Fruit fly (Drosophila melanogaster) whole organism, embryonic: ENCODE measurements around the gene Osi12.

Source experiments
- Abd-B ChIP-seq: fragments of 200-800 bp; sonication (Bioruptor generic); optimal IDR thresholded peaks from 2 replicates; lab custom pipeline; 2018; ENCODE audit warnings: missing biosample characterization, mild to moderate bottlenecking, missing genetic modification characterization, moderate library complexity
- Blimp-1 ChIP-seq: fragments of 200-800 bp; sonication (Bioruptor generic); optimal IDR thresholded peaks from 3 replicates; lab custom pipeline; 2018; ENCODE audit warnings: missing biosample characterization, missing genetic modification characterization, mild to moderate bottlenecking, moderate library complexity, missing genetic modification reagents
- CG10543 ChIP-seq: fragments of 200-800 bp; sonication (Bioruptor generic); optimal IDR thresholded peaks from 3 replicates; lab custom pipeline; 2017; ENCODE audit warnings: missing biosample characterization, mild to moderate bottlenecking, missing genetic modification characterization, moderate library complexity
- CG10565 ChIP-seq: fragments of 200-800 bp; sonication (Bioruptor generic); optimal IDR thresholded peaks from 3 replicates; lab custom pipeline; 2016; ENCODE audit warnings: missing biosample characterization, mild to moderate bottlenecking, missing genetic modification characterization
- CG1233 ChIP-seq: fragments of 200-800 bp; sonication (Bioruptor generic); optimal IDR thresholded peaks from 4 replicates; lab custom pipeline; 2018; ENCODE audit warnings: missing biosample characterization, mild to moderate bottlenecking, missing genetic modification characterization
- CG12659 ChIP-seq: fragments of 200-800 bp; sonication (Bioruptor generic); optimal IDR thresholded peaks from 3 replicates; lab custom pipeline; 2017; ENCODE audit warnings: mild to moderate bottlenecking, missing biosample characterization, missing genetic modification reagents, missing genetic modification characterization
- CG2116 ChIP-seq: fragments of 200-800 bp; sonication (Bioruptor generic); optimal IDR thresholded peaks from 3 replicates; lab custom pipeline; 2018; ENCODE audit warnings: missing biosample characterization, mild to moderate bottlenecking, missing genetic modification characterization
- CG2875 ChIP-seq: fragments of 200-800 bp; sonication (Bioruptor generic); optimal IDR thresholded peaks from 2 replicates; lab custom pipeline; 2017; ENCODE audit warnings: missing biosample characterization, mild to moderate bottlenecking, missing genetic modification characterization, missing genetic modification reagents
- CG3065 ChIP-seq: fragments of 200-800 bp; sonication (Bioruptor generic); optimal IDR thresholded peaks from 2 replicates; lab custom pipeline; 2016; ENCODE audit warnings: missing biosample characterization, missing genetic modification characterization
- CG6654 ChIP-seq: fragments of 200-800 bp; sonication (Bioruptor generic); optimal IDR thresholded peaks from 2 replicates; lab custom pipeline; 2017; ENCODE audit warnings: missing biosample characterization, mild to moderate bottlenecking, missing genetic modification characterization
- CTCF ChIP-seq: fragments of 200-800 bp; sonication (Bioruptor generic); optimal IDR thresholded peaks from 2 replicates; lab custom pipeline; 2017; ENCODE audit warnings: missing biosample characterization, mild to moderate bottlenecking, missing genetic modification characterization, moderate library complexity
- Hr78 ChIP-seq, 2 experiments: fragments of 200-800 bp in 1 of 2; fragments of >200 bp in 1 of 2; sonication (Bioruptor generic) in 1 of 2; optimal IDR thresholded peaks; 2 replicates each; lab custom pipeline; 2017 to 2019; ENCODE audit warnings: missing biosample characterization in 2 of 2, missing genetic modification characterization in 2 of 2, mild to moderate bottlenecking in 1 of 2, moderate library complexity in 1 of 2
- Med ChIP-seq: fragments of 200-800 bp; sonication (Bioruptor generic); peaks from one replicate; lab custom pipeline; 2016; ENCODE audit warnings: missing biosample characterization, missing genetic modification characterization, mild to moderate bottlenecking, inconsistent platforms, moderate library complexity
- Meics ChIP-seq: fragments of 200-800 bp; sonication (Bioruptor generic); optimal IDR thresholded peaks from 2 replicates; lab custom pipeline; 2017; ENCODE audit warnings: missing biosample characterization, mild to moderate bottlenecking, missing genetic modification characterization
- Side ChIP-seq: fragments of 200-800 bp; sonication (Bioruptor generic); optimal IDR thresholded peaks from 2 replicates; lab custom pipeline; 2016; ENCODE audit warnings: missing biosample characterization, missing genetic modification characterization
- TFAM ChIP-seq: fragments of 200-800 bp; sonication (Bioruptor generic); optimal IDR thresholded peaks from 2 replicates; lab custom pipeline; 2017; ENCODE audit warnings: missing biosample characterization, missing genetic modification characterization, inconsistent platforms
- abd-A ChIP-seq: fragments of 200-800 bp; sonication (Bioruptor generic); optimal IDR thresholded peaks from 3 replicates; lab custom pipeline; 2019; ENCODE audit warnings: missing biosample characterization, mild to moderate bottlenecking, missing genetic modification characterization, moderate library complexity
- aop ChIP-seq: fragments of 200-800 bp; sonication (Bioruptor generic); IDR thresholded peaks from 2 replicates; pipeline ENCODE4 v1.3.6; 2022; ENCODE audit warnings: missing biosample characterization, missing genetic modification characterization
- chinmo ChIP-seq: fragments of 200-800 bp; sonication (Bioruptor generic); IDR thresholded peaks from 4 replicates; pipeline ENCODE4 v1.3.6; 2022; ENCODE audit warnings: missing biosample characterization, missing genetic modification characterization; ENCODE audit not compliant: partially characterized antibody
- chn ChIP-seq: fragments of 200-800 bp; sonication (Bioruptor generic); optimal IDR thresholded peaks from 2 replicates; lab custom pipeline; 2016; ENCODE audit warnings: missing biosample characterization, missing genetic modification characterization
- ci ChIP-seq: fragments of 200-800 bp; sonication (Bioruptor generic); IDR thresholded peaks from 3 replicates; pipeline ENCODE4 v1.3.6; 2022; ENCODE audit warnings: missing biosample characterization, missing genetic modification characterization
- disco-r ChIP-seq: fragments of 200-800 bp; sonication (Bioruptor generic); optimal IDR thresholded peaks from 2 replicates; lab custom pipeline; 2016; ENCODE audit warnings: missing biosample characterization, missing genetic modification characterization
- fd64A ChIP-seq: fragments of 200-800 bp; sonication (Bioruptor generic); optimal IDR thresholded peaks from 3 replicates; lab custom pipeline; 2018; ENCODE audit warnings: missing biosample characterization, mild to moderate bottlenecking, missing genetic modification characterization
- gce ChIP-seq: fragments of 200-800 bp; sonication (Bioruptor generic); IDR thresholded peaks from 3 replicates; pipeline ENCODE4 v1.3.6; 2022; ENCODE audit warnings: missing biosample characterization, missing genetic modification characterization
- kni ChIP-seq: fragments of 200-800 bp; sonication (Bioruptor generic); optimal IDR thresholded peaks from 3 replicates; lab custom pipeline; 2017; ENCODE audit warnings: mild to moderate bottlenecking, missing biosample characterization, missing genetic modification reagents, missing genetic modification characterization
- mld ChIP-seq: fragments of 200-800 bp; sonication (Bioruptor generic); IDR thresholded peaks from 3 replicates; pipeline ENCODE4 v1.3.6; 2022; ENCODE audit warnings: missing biosample characterization, missing genetic modification characterization; ENCODE audit not compliant: partially characterized antibody
- run ChIP-seq: fragments of 200-800 bp; sonication (Bioruptor generic); optimal IDR thresholded peaks from 3 replicates; lab custom pipeline; 2018; ENCODE audit warnings: missing biosample characterization, mild to moderate bottlenecking, missing genetic modification characterization
- ssp ChIP-seq: fragments of 200-800 bp; sonication (Bioruptor generic); IDR thresholded peaks from 2 replicates; pipeline ENCODE4 v1.3.6; 2022; ENCODE audit warnings: missing biosample characterization, missing genetic modification characterization
- tin ChIP-seq: fragments of 200-800 bp; sonication (Bioruptor generic); optimal IDR thresholded peaks from 3 replicates; lab custom pipeline; 2016; ENCODE audit warnings: missing biosample characterization, missing genetic modification characterization
- tna ChIP-seq: fragments of 200-800 bp; sonication (Bioruptor generic); IDR thresholded peaks from 2 replicates; pipeline ENCODE4 v1.3.6; 2022; ENCODE audit warnings: missing biosample characterization, missing genetic modification characterization; ENCODE audit not compliant: partially characterized antibody
- vvl ChIP-seq: fragments of 200-800 bp; sonication (Bioruptor generic); IDR thresholded peaks from 2 replicates; pipeline ENCODE4 v1.3.6; 2022; ENCODE audit warnings: missing biosample characterization, missing genetic modification characterization

Gene Osi12

dm6 chr3R:6315078-6315477, 36.7 kb downstream of the Osi12 start (continued):
- no peak for TF ChIP-seq CG3065 (GFP tag; lab: Kevin White, UChicago)
- peak; percentile 52; the same call in 2 of the 3 replicates for TF ChIP-seq ci (GFP tag; lab: Robert Waterston, UW)
- TF ChIP-seq CTCF (GFP tag; lab: Kevin White, UChicago): no peak
- no peak for TF ChIP-seq CG2875 (GFP tag; lab: Kevin White, UChicago)
- no peak for TF ChIP-seq CG1233 (GFP tag; lab: Kevin White, UChicago)
- no peak for TF ChIP-seq gce (GFP tag; lab: Robert Waterston, UW)
- no peak for TF ChIP-seq TFAM
- peak; percentile 5 for TF ChIP-seq kni (GFP tag; lab: Kevin White, UChicago)
- 0 out of 4 replicates have a peak, but pooled peaks have one; percentile 28 for TF ChIP-seq chinmo (GFP tag; lab: Robert Waterston, UW)

- TF ChIP-seq CG10543 (no peak), Meics (GFP tag; lab: Kevin White, UChicago) (no peak), tna (GFP tag; lab: Robert Waterston, UW) (no peak), run (tag; lab: Kevin White, UChicago) (no peak), CG10565 (no peak), tin (GFP tag; lab: Kevin White, UChicago) (no peak), CG6654 (GFP tag; lab: Kevin White, UChicago) (no peak), disco-r (no peak), ssp (GFP tag; lab: Robert Waterston, UW) (no peak), mld (GFP tag; lab: Robert Waterston, UW) (no peak), chn (GFP tag; lab: Kevin White, UChicago) (no peak), abd-A (tag; lab: Kevin White, UChicago) (no peak), Blimp-1 (GFP tag; lab: Kevin White, UChicago) (peak; percentile 69), aop (no peak), Hr78 (GFP tag; optimal IDR thresholded peaks at IDR 0.05; lab: Kevin White, UChicago) (peak in 1 of 2 experiments; percentile 38), Side (GFP tag; lab: Kevin White, UChicago) (no peak), vvl (GFP tag; lab: Robert Waterston, UW) (0 out of 2 replicates have a peak, but pooled peaks have one; percentile 13), CG12659 (no peak), Med (GFP tag; lab: Kevin White, UChicago) (peak; percentile 48), Abd-B (GFP tag; lab: Kevin White, UChicago) (no peak), fd64A (GFP tag; lab: Kevin White, UChicago) (no peak), kni (GFP tag; lab: Kevin White, UChicago) (peak; percentile 71), CG2116 (GFP tag; lab: Kevin White, UChicago) (no peak)
Measured at dm6 chr3R:6329774-6330298, 51.5 kb downstream of the Osi12 start, which contains the start of gene Osi18. Gene Osi18 (plus strand): TSS chr3R:6330248.
